Worm (Caenorhabditis elegans): ENCODE results near the gene gtap-2.

gtap-2 gene

ce11 chrIII:9826005-9826404 is 17.7 kb downstream of the gtap-2 start:
- TF ChIP-seq skn-1 (tag; optimal IDR thresholded peaks at IDR 0.05), result peak; percentile 61
- no peak for TF ChIP-seq pag-3 (tag; optimal IDR thresholded peaks at IDR 0.05; ENCODE audit: borderline replicate concordance, insufficient read depth)
- TF ChIP-seq mab-9 (GFP tag; IDR thresholded peaks at IDR 0.05), result no peak
- TF ChIP-seq aha-1 (tag; optimal IDR thresholded peaks at IDR 0.05), result no peak
- peak; percentile 60 for TF ChIP-seq F16B12.6 (tag; optimal IDR thresholded peaks at IDR 0.05)
- TF ChIP-seq sup-37 (GFP tag; optimal IDR thresholded peaks at IDR 0.05), result no peak
- peak; percentile 61 for TF ChIP-seq elt-2 (tag; optimal IDR thresholded peaks at IDR 0.05)
- TF ChIP-seq snu-23 (GFP tag; optimal IDR thresholded peaks at IDR 0.05), result peak; percentile 75
- TF ChIP-seq ets-5 (GFP tag; IDR thresholded peaks at IDR 0.05), result no peak
- TF ChIP-seq efl-1 (optimal IDR thresholded peaks at IDR 0.05), result peak; percentile 36 to 53
- TF ChIP-seq efl-1 (GFP tag; optimal IDR thresholded peaks at IDR 0.05 in 1 of 2), result peak; percentile 44 to 81
- no peak for TF ChIP-seq zag-1 (tag; optimal IDR thresholded peaks at IDR 0.05)
- peak; percentile 11 for TF ChIP-seq xbp-1 (tag; optimal IDR thresholded peaks at IDR 0.05)
- peak in 1 of 3 experiments; percentile 25 for TF ChIP-seq ceh-82 (tag; optimal IDR thresholded peaks at IDR 0.05)
- peak; percentile 71 for TF ChIP-seq nhr-20 (tag; optimal IDR thresholded peaks at IDR 0.05)
- peak; percentile 41 for TF ChIP-seq fos-1 (tag; optimal IDR thresholded peaks at IDR 0.05)
- no peak for TF ChIP-seq unc-30 (tag; optimal IDR thresholded peaks at IDR 0.05)
- no peak for TF ChIP-seq snpc-4 (tag; optimal IDR thresholded peaks at IDR 0.05)
- TF ChIP-seq ces-1 (GFP tag; optimal IDR thresholded peaks at IDR 0.05), result no peak
- TF ChIP-seq lin-13 (GFP tag; optimal IDR thresholded peaks at IDR 0.05), result peak; percentile 62
- peak; percentile 31 for TF ChIP-seq unc-130 (tag; optimal IDR thresholded peaks at IDR 0.05)
- TF ChIP-seq blmp-1 (tag; optimal IDR thresholded peaks at IDR 0.05), result peak; percentile 43
- TF ChIP-seq mef-2 (tag; optimal IDR thresholded peaks at IDR 0.05), result no peak
- peak; percentile 10 for TF ChIP-seq hpl-2 (GFP tag; optimal IDR thresholded peaks at IDR 0.05)
- no peak for TF ChIP-seq efl-3 (GFP tag; optimal IDR thresholded peaks at IDR 0.05)
- TF ChIP-seq lin-35 (GFP tag; optimal IDR thresholded peaks at IDR 0.05), result peak; percentile 10 to 61
- no peak for TF ChIP-seq fkh-10 (GFP tag; optimal IDR thresholded peaks at IDR 0.05)
- TF ChIP-seq hlh-4 (tag; optimal IDR thresholded peaks at IDR 0.05), result no peak
- peak; percentile 89 for TF ChIP-seq ama-1 (optimal IDR thresholded peaks at IDR 0.05)
- TF ChIP-seq nhr-19 (GFP tag; conservative IDR thresholded peaks at IDR 0.05), result peak; percentile 48
- TF ChIP-seq mep-1 (tag; optimal IDR thresholded peaks at IDR 0.05), result peak; percentile 76
- TF ChIP-seq nhr-85 (tag), result peak; percentile 86
- TF ChIP-seq sox-4 (tag; optimal IDR thresholded peaks at IDR 0.05), result no peak
- no peak for TF ChIP-seq dsc-1 (tag; optimal IDR thresholded peaks at IDR 0.05)
- TF ChIP-seq mdl-1 (tag; optimal IDR thresholded peaks at IDR 0.05), result peak in 1 of 2 experiments; percentile 66
- TF ChIP-seq Y116A8C.19 (tag; optimal IDR thresholded peaks at IDR 0.05; ENCODE audit: borderline replicate concordance), result no peak
- peak; percentile 65 for TF ChIP-seq nhr-47 (tag; optimal IDR thresholded peaks at IDR 0.05)
- no peak for TF ChIP-seq pqm-1 (tag; optimal IDR thresholded peaks at IDR 0.05)
- TF ChIP-seq lsy-2 (tag; optimal IDR thresholded peaks at IDR 0.05), result peak; percentile 65 to 81
- TF ChIP-seq nhr-90 (tag; optimal IDR thresholded peaks at IDR 0.05; ENCODE audit: poor library complexity), result peak; percentile 42
- TF ChIP-seq ztf-4 (tag; optimal IDR thresholded peaks at IDR 0.05), result peak; percentile 18
- no peak for TF ChIP-seq pax-3 (tag; optimal IDR thresholded peaks at IDR 0.05)
- TF ChIP-seq vab-15 (tag; optimal IDR thresholded peaks at IDR 0.05), result no peak
- no peak for TF ChIP-seq unc-62 (GFP tag; optimal IDR thresholded peaks at IDR 0.05)
- TF ChIP-seq grh-1 (GFP tag; IDR thresholded peaks at IDR 0.05), result 0 out of 2 replicates have a peak, but pooled peaks have one; percentile 10
- TF ChIP-seq nhr-12 (tag; optimal IDR thresholded peaks at IDR 0.05), result no peak
- TF ChIP-seq jun-1 (tag; optimal IDR thresholded peaks at IDR 0.05), result peak; percentile 17
- TF ChIP-seq C04F5.9 (tag; optimal IDR thresholded peaks at IDR 0.05), result peak; percentile 12
- TF ChIP-seq unc-98 (GFP tag; IDR thresholded peaks at IDR 0.05), result no peak
- TF ChIP-seq fkh-8 (tag; optimal IDR thresholded peaks at IDR 0.05), result no peak
- TF ChIP-seq egl-27 (tag; optimal IDR thresholded peaks at IDR 0.05), result no peak
- TF ChIP-seq nhr-237 (tag; optimal IDR thresholded peaks at IDR 0.05), result no peak
- no peak for TF ChIP-seq tlp-1 (tag; optimal IDR thresholded peaks at IDR 0.05)
- no peak for TF ChIP-seq nhr-84 (tag; optimal IDR thresholded peaks at IDR 0.05)
- no peak for TF ChIP-seq sptf-1 (tag; optimal IDR thresholded peaks at IDR 0.05)

Measured in whole organism, L1 larva.